Fruit fly (Drosophila melanogaster): ENCODE results near the gene CG33342.

CG33342 gene

DNA sequence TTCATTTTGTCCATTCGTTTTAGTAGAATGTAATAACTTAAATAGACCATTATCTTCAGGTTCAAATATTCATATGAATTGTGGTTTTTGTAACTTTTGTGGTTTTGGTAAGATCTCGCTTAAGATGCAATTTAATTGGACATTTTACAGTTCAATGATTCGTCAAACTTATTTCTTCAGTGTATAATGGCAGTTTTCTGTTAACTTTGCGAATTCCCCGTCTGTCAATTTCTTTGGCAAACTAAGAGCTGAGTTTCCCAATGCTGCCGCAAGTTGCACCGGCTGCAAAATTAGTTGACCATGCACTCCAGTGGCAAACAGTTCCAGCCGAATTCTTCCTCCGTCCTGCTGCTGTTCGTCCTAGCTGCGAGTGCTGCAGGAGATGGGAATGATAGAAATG is at the start of gene CG33342:
Gene CG33342 (plus strand): TSS at position 301 of the 400 bp plus-strand sequence.
- TF ChIP-seq noc (tag; optimal IDR thresholded peaks at IDR 0.05) = no peak

DNA sequence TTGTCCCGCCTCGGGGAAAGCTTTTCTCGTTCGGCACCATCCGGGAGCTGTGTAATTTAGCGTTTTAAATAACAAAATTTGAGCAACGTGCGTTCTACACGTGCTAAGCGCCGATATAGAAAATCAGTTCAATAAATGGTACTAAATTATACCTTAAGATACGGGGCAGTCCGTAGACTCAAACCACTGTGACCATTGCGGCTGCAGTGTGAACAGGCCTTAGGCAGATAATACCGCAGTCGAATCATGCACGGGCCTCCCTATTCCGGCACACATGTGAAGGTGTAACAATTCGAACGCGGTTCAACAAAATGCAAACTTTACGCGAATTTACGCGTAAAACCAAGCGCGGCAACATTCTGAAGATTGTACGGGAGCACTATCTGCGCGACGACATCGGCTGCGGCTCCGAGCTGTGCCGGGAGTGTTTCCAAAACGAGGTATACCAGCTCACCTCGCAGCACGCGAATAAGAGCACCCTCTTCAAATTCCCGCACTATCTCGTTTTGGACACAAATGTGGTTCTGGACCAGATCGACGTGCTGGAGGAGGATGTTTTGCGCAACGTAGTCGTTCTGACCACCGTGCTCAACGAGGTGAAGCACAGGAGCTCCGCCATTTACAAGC is 43.4 kb upstream of the CG33342 start, which contains the start of the genes Rrp5 and Dis3:
Gene Rrp5 (minus strand): TSS at position 135 of the 627 bp plus-strand sequence.
Gene Dis3 (plus strand): TSS at position 252 of the 627 bp plus-strand sequence.
- no peak for TF ChIP-seq noc (tag; optimal IDR thresholded peaks at IDR 0.05)

DNA sequence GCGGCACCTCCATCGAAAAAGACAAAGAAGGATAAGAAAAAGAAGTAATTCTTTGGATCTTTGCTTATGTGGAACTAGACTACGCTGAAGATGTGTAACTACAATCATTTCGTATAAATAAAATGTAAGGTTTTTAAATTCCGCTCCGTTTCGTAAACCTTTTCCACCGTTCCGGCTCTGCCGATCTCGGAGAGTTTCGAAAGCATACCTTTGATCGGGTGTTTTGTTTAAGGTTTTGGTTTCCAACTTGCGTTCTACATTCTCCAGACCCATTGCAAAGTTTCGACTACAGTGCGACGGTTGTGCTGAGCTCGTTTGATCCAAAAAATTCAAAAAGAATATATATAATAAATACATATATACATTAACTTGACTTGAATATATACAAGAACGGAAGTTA is 40.0 kb upstream of the CG33342 start, which contains the start of gene CG6432:
Gene CG6432 (plus strand): TSS at position 301 of the 400 bp plus-strand sequence.
- no peak for TF ChIP-seq noc (tag; optimal IDR thresholded peaks at IDR 0.05)

DNA sequence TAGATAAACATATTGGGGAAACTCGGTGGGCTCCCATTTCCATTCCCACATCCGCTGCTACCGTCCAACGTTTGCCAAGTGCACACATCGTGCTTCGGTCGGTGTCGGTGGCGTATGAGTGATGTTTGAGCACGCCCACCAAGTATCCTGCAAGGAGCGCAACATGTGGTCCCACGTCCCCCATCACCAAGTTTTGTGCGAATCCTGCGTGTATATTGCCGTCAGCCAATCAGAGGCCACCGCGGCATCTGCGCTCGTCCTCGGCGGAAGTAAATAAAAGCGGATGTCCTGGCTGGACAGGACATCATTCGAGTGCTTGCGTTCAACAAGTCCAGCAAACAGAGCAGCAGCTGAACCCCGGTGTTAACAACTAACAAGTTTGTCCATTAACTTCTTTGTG is 35.4 kb upstream of the CG33342 start, which contains the start of gene Ms:
Gene Ms (plus strand): TSS at position 301 of the 400 bp plus-strand sequence.
- TF ChIP-seq noc (tag; optimal IDR thresholded peaks at IDR 0.05) = no peak

DNA sequence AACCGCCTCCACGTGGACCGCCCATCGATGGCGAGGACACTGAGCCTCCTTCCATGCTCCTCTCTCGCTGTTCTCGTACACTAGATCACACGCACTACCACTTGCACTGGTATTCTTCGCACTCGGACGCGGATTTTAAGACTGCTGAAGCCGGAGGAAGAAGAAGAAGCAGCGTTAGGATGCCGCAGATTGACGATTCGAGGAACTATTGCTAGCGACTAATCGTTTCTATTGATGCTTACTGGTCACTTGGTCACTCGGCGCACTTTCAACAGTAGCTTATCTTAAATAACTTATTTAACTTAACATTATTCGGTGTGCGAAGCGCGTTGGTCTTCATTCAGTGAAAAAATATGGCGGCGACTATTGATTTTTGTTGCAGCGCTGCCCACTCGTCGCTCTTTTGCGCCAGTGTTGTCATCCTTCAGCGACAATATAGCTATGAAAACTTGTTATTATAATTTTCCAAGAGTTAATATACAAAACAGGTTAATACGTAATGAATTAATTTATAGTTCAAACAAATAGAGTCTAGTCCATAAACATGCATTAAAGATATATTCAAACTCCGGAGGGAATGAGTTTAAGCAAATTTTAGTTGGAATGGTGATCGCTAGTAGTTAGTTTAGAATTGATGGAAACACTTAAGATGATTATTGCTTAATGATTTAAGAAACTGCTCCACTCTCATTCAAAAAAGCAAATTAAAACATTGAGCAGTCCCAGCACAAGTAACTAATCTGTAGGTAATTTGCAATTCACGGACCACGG is 28.1 kb upstream of the CG33342 start, which contains the start of the genes CG5746 and CG6454:
Gene CG5746 (minus strand): TSS at position 372 of the 771 bp plus-strand sequence.
Gene CG6454 (plus strand): TSS at position 763 of the 771 bp plus-strand sequence.
- no peak for TF ChIP-seq noc (tag; optimal IDR thresholded peaks at IDR 0.05)

DNA sequence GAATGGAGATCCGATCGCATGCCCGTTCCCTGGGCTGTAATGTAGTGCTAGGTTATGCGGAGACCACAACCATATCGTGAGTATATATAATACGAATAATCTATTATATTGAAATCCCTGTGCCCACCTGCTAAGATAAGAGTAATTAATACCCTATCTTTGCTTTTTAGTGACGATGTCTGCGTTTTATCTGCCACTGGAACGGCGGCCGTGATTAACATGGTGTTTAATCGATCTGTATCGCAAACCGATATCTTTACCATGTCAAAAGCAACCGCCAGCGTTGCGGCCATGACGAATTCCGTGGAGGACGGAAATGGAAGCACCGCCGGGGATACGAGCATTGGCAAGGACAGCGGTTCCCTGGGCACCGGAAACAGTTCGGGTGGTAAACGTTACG is 23.2 kb upstream of the CG33342 start:
- TF ChIP-seq noc (tag; optimal IDR thresholded peaks at IDR 0.05) = no peak

DNA sequence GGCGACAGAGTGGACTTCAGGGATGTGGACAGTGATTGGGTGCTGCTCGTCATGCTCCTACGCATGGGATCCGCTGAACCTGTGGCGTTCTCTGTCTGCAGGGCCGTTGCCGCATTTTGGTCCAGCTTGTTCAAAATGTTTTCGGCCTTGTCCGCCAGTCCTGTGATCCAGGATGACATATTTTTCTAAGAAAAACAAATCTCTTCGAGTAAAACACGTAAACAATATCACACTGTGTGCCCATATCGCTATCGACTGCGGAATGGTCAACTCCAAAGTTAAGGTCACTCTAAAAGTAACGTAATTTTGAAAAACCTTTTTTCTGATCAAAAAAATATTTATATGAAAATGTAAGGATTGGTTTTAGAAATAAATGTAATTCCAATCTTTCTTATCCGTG is 19.0 kb upstream of the CG33342 start, which contains the start of gene Golgin84:
Gene Golgin84 (minus strand): TSS at position 241 of the 400 bp plus-strand sequence.
- no peak for TF ChIP-seq noc (tag; optimal IDR thresholded peaks at IDR 0.05)

DNA sequence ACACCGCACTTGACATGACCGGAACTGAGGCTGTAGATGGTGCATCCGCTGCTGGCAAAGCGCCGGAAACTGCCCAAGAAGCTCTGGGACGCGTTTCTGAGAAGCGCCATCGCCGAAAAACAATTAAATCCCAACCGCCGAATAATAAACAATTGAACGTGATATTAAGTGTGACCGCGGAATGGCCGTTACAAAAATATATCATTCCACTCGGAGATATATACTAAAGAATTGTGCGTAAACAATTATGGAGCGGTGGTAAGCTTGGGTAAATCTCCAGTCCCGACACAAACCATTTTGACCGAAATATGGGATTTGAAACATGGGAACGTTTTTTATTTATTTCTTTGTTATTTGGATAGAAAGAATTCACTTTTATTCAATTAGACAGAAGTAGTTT is 16.7 kb upstream of the CG33342 start, which contains the start of gene CG18528:
Gene CG18528 (minus strand): TSS at position 188 of the 400 bp plus-strand sequence.
- TF ChIP-seq noc (tag; optimal IDR thresholded peaks at IDR 0.05) = no peak

DNA sequence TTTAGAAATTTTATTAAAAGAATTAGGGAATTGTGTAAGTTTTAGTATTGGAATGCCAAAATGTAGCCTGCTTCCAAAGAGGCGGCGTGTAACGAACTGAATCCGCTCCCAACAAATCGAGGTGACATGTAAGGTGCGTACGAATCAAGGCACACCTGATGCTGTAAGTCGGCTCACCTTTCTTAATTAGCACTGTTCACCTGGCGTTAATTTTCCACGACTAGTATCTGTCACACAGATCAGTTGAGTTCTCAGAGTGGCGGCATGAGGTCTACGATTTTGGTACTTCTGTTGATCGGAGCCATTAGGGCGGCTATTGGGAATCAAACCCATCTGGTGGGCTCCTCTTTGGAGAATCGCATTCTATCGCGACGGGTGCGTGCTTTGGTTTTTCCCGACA is 15.1 kb upstream of the CG33342 start, which contains the start of the genes CG5762 and CG33339:
Gene CG5762 (minus strand): TSS at position 101 of the 400 bp plus-strand sequence.
Gene CG33339 (plus strand): TSS at position 265 of the 400 bp plus-strand sequence.
- TF ChIP-seq noc (tag; optimal IDR thresholded peaks at IDR 0.05) = no peak

DNA sequence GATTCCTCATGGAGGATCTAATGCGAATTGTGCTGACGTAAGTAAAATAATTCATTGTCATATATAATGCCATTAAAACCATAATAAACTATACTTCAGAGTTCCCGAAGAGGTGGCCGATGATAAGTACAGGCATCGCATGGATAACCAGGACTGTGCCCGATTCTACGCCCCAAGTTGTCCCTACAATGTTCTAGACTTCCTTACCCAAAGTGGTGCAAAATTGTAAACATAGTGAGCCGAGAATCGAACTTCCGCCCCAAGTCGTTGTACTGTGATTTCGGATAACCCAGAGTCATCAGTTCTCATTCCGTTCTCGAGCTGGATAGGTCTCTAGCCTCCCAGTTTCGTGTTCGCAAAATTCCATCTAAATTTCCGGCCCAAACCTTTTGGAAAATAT is 13.8 kb upstream of the CG33342 start, which contains the start of gene CG33340:
Gene CG33340 (plus strand): TSS at position 301 of the 400 bp plus-strand sequence.
- no peak for TF ChIP-seq noc (tag; optimal IDR thresholded peaks at IDR 0.05)

DNA sequence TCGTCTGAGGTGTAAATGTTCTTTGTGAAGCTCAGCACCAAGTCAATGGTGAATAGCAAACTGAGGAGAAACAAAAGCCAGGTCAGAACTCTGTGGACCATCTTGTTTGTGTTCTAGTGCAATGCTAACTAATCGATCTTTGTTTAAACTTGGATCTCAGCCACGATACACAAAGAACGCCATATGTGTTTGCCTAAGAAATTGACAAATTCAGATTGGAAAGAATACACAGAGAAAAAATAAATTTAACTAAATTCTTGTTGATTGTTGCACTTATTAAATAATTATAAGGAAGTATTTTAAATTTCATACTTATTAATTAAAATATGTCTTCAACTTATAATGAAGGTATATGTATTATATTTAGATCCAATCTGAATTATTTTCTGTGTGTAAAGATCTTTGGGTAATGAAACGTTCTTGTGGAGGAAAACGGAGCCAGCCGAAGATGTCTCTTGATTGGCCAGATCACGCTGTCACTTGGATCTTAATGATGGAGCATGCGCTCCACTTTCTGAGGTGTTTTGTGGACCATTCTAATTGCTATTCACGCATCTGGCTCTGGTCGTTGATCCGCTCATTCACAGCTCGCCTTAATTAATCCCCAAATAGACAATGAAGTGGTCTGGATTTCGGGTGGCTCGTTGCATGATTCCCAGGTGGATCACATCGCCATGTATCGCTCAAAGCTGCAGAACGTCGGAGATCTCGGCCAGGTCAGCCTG is 11.6 kb upstream of the CG33342 start, which contains the start of the genes CG17784 and CG13613:
Gene CG17784 (minus strand): TSS at position 101 of the 725 bp plus-strand sequence.
Gene CG13613 (plus strand): TSS at position 675 of the 725 bp plus-strand sequence.
- TF ChIP-seq noc (tag; optimal IDR thresholded peaks at IDR 0.05) = no peak

DNA sequence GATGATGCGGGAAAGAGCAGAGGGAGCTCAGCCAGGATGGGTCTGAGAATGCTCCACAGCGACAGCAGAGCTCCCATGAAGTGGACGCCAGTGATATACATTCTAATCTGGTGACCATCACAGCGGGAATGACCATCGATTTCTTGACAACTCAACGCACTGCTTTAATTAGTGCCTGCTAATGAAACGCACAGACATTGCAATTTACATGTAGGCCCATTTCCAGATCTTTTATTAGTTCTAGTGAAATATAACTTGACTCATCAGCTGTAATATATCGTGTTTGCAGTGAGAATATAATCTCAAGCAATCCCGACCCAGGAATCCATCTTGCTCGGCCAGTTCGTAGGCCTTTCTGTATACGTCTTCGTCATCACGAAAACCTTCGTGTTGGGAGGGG is 9.5 kb upstream of the CG33342 start, which contains the start of gene CG42811:
Gene CG42811 (minus strand): TSS at position 101 of the 400 bp plus-strand sequence.
- no peak for TF ChIP-seq noc (tag; optimal IDR thresholded peaks at IDR 0.05)

DNA sequence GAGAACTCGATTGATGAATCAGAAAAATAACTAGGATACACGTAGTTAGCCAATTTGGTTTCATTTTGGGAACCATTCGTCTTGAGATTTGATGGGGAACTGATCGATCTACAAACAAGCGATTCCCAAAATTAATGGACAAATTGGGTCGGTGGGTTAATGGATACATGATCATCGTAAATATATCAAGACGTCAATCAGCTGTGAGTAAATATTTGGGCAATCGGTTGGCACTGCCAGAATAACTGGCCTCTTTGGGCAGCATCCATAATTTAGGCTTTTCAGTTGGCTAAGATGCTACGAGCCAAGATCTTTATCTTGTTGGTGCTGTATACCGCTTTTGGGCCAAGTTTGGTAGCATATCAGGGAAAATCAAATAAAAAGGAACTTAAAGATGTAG is 8.6 kb upstream of the CG33342 start, which contains the start of the genes CG42812 and CG33341:
Gene CG42812 (minus strand): TSS at position 101 of the 400 bp plus-strand sequence.
Gene CG33341 (plus strand): TSS at position 295 of the 400 bp plus-strand sequence.
- no peak for TF ChIP-seq noc (tag; optimal IDR thresholded peaks at IDR 0.05)

DNA sequence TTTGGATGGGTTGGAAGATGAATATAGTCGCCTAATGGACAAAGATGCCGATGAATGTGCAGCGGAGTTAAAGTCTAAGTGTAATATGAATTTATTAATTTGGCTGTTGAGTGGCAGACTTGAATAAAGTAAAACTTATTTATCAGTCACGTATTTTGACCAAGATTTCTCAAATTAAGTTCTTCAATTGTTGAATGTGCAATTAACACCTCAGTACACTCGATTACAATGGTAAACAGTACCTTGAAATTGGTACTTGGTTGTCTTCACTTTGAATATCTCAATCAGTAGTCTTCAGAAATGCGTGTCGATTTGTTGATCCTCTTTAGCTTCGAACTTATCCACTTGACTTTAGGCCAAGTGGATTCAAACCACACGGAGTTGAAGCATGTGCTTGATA is 7.4 kb upstream of the CG33342 start, which contains the start of gene CG13614:
Gene CG13614 (plus strand): TSS at position 301 of the 400 bp plus-strand sequence.
- TF ChIP-seq noc (tag; optimal IDR thresholded peaks at IDR 0.05) = no peak

DNA sequence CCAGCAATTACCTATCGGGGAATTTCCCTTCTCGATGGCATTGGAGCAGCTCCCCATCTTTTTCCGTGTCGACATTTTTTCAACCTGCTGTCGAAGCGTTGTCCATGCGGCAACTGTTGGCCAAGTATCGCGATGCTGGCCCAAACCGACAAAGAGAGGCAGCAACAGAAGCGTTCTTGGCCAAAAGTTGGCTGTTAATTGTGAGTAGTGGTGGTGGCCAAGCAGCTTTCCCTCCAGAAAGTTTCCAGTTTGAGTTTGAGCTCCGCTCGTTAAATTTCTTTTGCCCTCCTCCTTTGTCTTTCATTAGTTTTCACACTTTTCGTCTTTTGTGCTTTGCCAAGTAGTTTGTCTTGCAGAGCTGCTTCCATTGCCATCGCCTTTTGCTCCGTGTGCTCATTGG is 4.0 kb upstream of the CG33342 start, which contains the start of gene CG17782:
Gene CG17782 (minus strand): TSS at position 101 of the 400 bp plus-strand sequence.
- TF ChIP-seq noc (tag; optimal IDR thresholded peaks at IDR 0.05) = no peak

Measured in whole organism, larva.